Fruit fly (Drosophila melanogaster): ENCODE results near the gene CG7523.

CG7523 gene

dm6 chr3R:17624549-17624948 lies 46.1 kb downstream of the CG7523 start (continued):
- TF ChIP-seq aop (GFP tag; IDR thresholded peaks at IDR 0.05) = 0 out of 2 replicates have a peak, but pooled peaks have one; percentile 21
- no peak for TF ChIP-seq luna (GFP tag; optimal IDR thresholded peaks at IDR 0.05)
- TF ChIP-seq Bgb (GFP tag; IDR thresholded peaks at IDR 0.05; ENCODE audit: partially characterized antibody) = peak; percentile 83
- TF ChIP-seq Stat92E (GFP tag; optimal IDR thresholded peaks at IDR 0.05) = peak in 1 of 3 experiments; percentile 54
- no peak for TF ChIP-seq CG17568 (GFP tag; optimal IDR thresholded peaks at IDR 0.05)
- TF ChIP-seq CG11085 (GFP tag; IDR thresholded peaks at IDR 0.05) = no peak
- peak; percentile 91 for TF ChIP-seq grn (GFP tag; optimal IDR thresholded peaks at IDR 0.05)
- TF ChIP-seq Hr78 (GFP tag; optimal IDR thresholded peaks at IDR 0.05) = no peak
- TF ChIP-seq CG42726 (GFP tag; IDR thresholded peaks at IDR 0.05; ENCODE audit: partially characterized antibody) = peak; percentile 69; the same call in 1 of the 2 replicates
- TF ChIP-seq CG11398 (GFP tag; optimal IDR thresholded peaks at IDR 0.05) = no peak
- TF ChIP-seq CG13894 (tag; optimal IDR thresholded peaks at IDR 0.05) = no peak
- peak; percentile 60; the same call in 1 of the 3 replicates for TF ChIP-seq knrl (GFP tag; IDR thresholded peaks at IDR 0.05; ENCODE audit: partially characterized antibody)
- no peak for TF ChIP-seq CG12744 (GFP tag; optimal IDR thresholded peaks at IDR 0.05)
- TF ChIP-seq CG4707 (GFP tag; optimal IDR thresholded peaks at IDR 0.05) = no peak
- no peak for TF ChIP-seq CG15601 (tag; optimal IDR thresholded peaks at IDR 0.05)
- no peak for TF ChIP-seq CG6254 (GFP tag; optimal IDR thresholded peaks at IDR 0.05)
- no peak for TF ChIP-seq Hmx (GFP tag; optimal IDR thresholded peaks at IDR 0.05)
- TF ChIP-seq CG7963 (GFP tag; IDR thresholded peaks at IDR 0.05; ENCODE audit: partially characterized antibody) = peak; percentile 71
- TF ChIP-seq dpn (GFP tag; optimal IDR thresholded peaks at IDR 0.05) = no peak
- TF ChIP-seq zfh1 (GFP tag; IDR thresholded peaks at IDR 0.05) = peak; percentile 26; the same call in 1 of the 3 replicates
- TF ChIP-seq Ravus (GFP tag; IDR thresholded peaks at IDR 0.05) = no peak
- TF ChIP-seq unc-4 (GFP tag; IDR thresholded peaks at IDR 0.05; ENCODE audit: partially characterized antibody) = no peak
- TF ChIP-seq hbn (GFP tag; IDR thresholded peaks at IDR 0.05; ENCODE audit: partially characterized antibody) = peak; percentile 24; the same call in 1 of the 2 replicates
- TF ChIP-seq yki (optimal IDR thresholded peaks at IDR 0.05) = no peak
- no peak for TF ChIP-seq ranshi (GFP tag; IDR thresholded peaks at IDR 0.05)
- TF ChIP-seq Sin3A (optimal IDR thresholded peaks at IDR 0.05) = no peak
- no peak for TF ChIP-seq CG15073 (GFP tag; optimal IDR thresholded peaks at IDR 0.05)
- peak; percentile 81 for TF ChIP-seq amos (GFP tag; IDR thresholded peaks at IDR 0.05; ENCODE audit: partially characterized antibody)
- no peak for TF ChIP-seq CoRest (tag; optimal IDR thresholded peaks at IDR 0.05)
- TF ChIP-seq chn (GFP tag; optimal IDR thresholded peaks at IDR 0.05) = no peak
- TF ChIP-seq CG10565 (GFP tag; optimal IDR thresholded peaks at IDR 0.05) = no peak
- TF ChIP-seq pnt (GFP tag; optimal IDR thresholded peaks at IDR 0.05) = no peak
- no peak for TF ChIP-seq CG16815 (GFP tag; optimal IDR thresholded peaks at IDR 0.05)
- peak; percentile 85 for TF ChIP-seq CG16813 (GFP tag; IDR thresholded peaks at IDR 0.05; ENCODE audit: partially characterized antibody)
- TF ChIP-seq CG6791 (GFP tag; IDR thresholded peaks at IDR 0.05; ENCODE audit: partially characterized antibody) = peak; percentile 87
- TF ChIP-seq CG3407 (GFP tag; optimal IDR thresholded peaks at IDR 0.05) = no peak
- no peak for TF ChIP-seq CG13775 (GFP tag; optimal IDR thresholded peaks at IDR 0.05)
- TF ChIP-seq pzg (GFP tag; optimal IDR thresholded peaks at IDR 0.05) = no peak
- no peak for TF ChIP-seq Camta (GFP tag; optimal IDR thresholded peaks at IDR 0.05)
- TF ChIP-seq run (tag; optimal IDR thresholded peaks at IDR 0.05) = no peak
- TF ChIP-seq Side (GFP tag; optimal IDR thresholded peaks at IDR 0.05) = no peak
- no peak for TF ChIP-seq NC2β (GFP tag; optimal IDR thresholded peaks at IDR 0.05)
- TF ChIP-seq chinmo (GFP tag; IDR thresholded peaks at IDR 0.05; ENCODE audit: partially characterized antibody) = peak; percentile 56; the same call in 1 of the 4 replicates
- no peak for TF ChIP-seq Optix (GFP tag; IDR thresholded peaks at IDR 0.05)
- TF ChIP-seq repo (GFP tag; optimal IDR thresholded peaks at IDR 0.05) = no peak
- peak; percentile 69 for TF ChIP-seq vnd (GFP tag; IDR thresholded peaks at IDR 0.05; ENCODE audit: partially characterized antibody)
- no peak for TF ChIP-seq CG12659 (GFP tag; optimal IDR thresholded peaks at IDR 0.05)
- no peak for TF ChIP-seq sqz (GFP tag; optimal IDR thresholded peaks at IDR 0.05)
- TF ChIP-seq CG12071 (GFP tag; optimal IDR thresholded peaks at IDR 0.05) = no peak
